Worm (Caenorhabditis elegans): Measurements from ENCODE around the gene F52C9.3.

DNA sequence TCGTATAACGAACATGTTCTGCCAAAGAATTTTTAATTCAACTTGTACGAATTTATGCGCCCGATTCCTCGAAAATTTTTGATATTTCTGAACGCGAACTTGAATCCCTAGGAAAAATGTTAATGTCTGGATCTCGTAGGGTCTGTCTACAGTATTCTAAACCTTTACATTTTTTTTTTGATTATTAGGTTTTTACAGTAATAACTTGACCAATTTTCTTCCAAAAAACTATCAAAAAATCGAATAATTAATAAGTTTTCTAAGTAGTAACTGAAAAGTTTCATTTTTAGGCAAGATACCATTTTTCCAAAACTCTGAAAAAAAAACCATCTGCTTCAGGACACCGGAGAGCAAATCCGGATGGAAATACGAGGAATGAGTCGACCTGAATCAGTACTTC lies 27.4 kb upstream of the F52C9.3 start:
- TF ChIP-seq nhr-237 (tag; optimal IDR thresholded peaks at IDR 0.05) (no peak), blmp-1 (tag; optimal IDR thresholded peaks at IDR 0.05) (no peak), ham-2 (GFP tag; optimal IDR thresholded peaks at IDR 0.05) (no peak), ces-1 (GFP tag; optimal IDR thresholded peaks at IDR 0.05) (no peak), pha-4 (tag; optimal IDR thresholded peaks at IDR 0.05) (no peak), unc-62 (GFP tag; optimal IDR thresholded peaks at IDR 0.05) (no peak)

Measured in whole organism, mixed stage, embryonic.